Fruit fly (Drosophila melanogaster): Measurements from ENCODE around the gene SWIP.

The SWIP gene

DNA sequence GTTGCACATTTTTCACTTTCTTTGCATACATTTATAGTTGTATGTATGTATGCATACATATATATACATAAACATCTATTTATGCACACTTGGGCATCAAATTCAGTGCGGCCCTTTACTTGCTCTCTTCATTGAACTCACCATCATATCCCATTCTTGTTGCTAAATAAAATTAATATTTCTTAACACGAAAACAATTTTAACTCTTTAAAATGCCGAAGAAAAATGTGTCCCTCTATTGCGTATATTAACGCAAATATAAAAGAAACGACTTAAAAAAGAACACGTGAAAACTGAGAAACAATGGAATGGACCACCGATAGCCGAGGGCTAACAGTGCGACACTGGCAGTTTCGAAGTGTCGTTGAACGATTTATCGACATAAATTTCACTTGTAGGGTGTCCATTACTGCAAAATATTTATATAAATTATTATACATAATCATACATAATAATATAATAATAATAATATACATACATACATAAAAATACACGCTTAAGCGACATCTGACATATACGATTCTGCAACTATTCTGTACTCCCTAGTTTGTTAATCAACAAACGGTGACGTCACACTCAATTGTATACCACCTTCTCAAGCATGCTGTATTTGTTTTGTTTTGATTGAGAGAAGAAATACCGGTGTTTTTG, 45.3 kb downstream of the SWIP start, which contains the start of the genes U2af50 and PIG-Q (continued):
- TF ChIP-seq Myb (GFP tag; optimal IDR thresholded peaks at IDR 0.05) = peak; percentile 11
- TF ChIP-seq CG17912 (GFP tag; optimal IDR thresholded peaks at IDR 0.05) = peak; percentile 68
- no peak; the same call in 1 of the 2 replicates for TF ChIP-seq danr (GFP tag; IDR thresholded peaks at IDR 0.05)
- peak; percentile 16 for TF ChIP-seq vfl (GFP tag; optimal IDR thresholded peaks at IDR 0.05)
- peak; percentile 52 for TF ChIP-seq CG4854 (GFP tag; optimal IDR thresholded peaks at IDR 0.05)
- TF ChIP-seq amos (GFP tag; IDR thresholded peaks at IDR 0.05; ENCODE audit: partially characterized antibody) = peak; percentile 52; the same call in 1 of the 2 replicates
- TF ChIP-seq CG6272 (GFP tag; IDR thresholded peaks at IDR 0.05) = no peak
- peak; percentile 71 for TF ChIP-seq E2f2 (GFP tag; IDR thresholded peaks at IDR 0.05)
- TF ChIP-seq NK7.1 (GFP tag; optimal IDR thresholded peaks at IDR 0.05) = peak; percentile 46
- TF ChIP-seq zen2 (GFP tag; IDR thresholded peaks at IDR 0.05; ENCODE audit: partially characterized antibody) = no peak
- peak; percentile 32 for TF ChIP-seq CG33213 (GFP tag; optimal IDR thresholded peaks at IDR 0.05)
- no peak for TF ChIP-seq exex (tag; optimal IDR thresholded peaks at IDR 0.05)
- peak; percentile 81 for TF ChIP-seq CG3407 (GFP tag; optimal IDR thresholded peaks at IDR 0.05)
- TF ChIP-seq Dp (GFP tag; optimal IDR thresholded peaks at IDR 0.05) = peak; percentile 17
- peak; percentile 62 for TF ChIP-seq CG18011 (GFP tag; optimal IDR thresholded peaks at IDR 0.05)
- peak; percentile 92 for TF ChIP-seq CG18619 (GFP tag; optimal IDR thresholded peaks at IDR 0.05)
- TF ChIP-seq CG6654 (GFP tag; optimal IDR thresholded peaks at IDR 0.05) = peak; percentile 79
- TF ChIP-seq CG12659 (GFP tag; optimal IDR thresholded peaks at IDR 0.05) = peak; percentile 95
- peak; percentile 18 for TF ChIP-seq pros (GFP tag; optimal IDR thresholded peaks at IDR 0.05)
- TF ChIP-seq YL-1 (GFP tag; optimal IDR thresholded peaks at IDR 0.05) = peak; percentile 51
- peak; percentile 95 for TF ChIP-seq Sox102F (GFP tag; optimal IDR thresholded peaks at IDR 0.05)
- TF ChIP-seq CG3726 (GFP tag; IDR thresholded peaks at IDR 0.05) = peak; percentile 85; the same call in 1 of the 3 replicates
- TF ChIP-seq lov (optimal IDR thresholded peaks at IDR 0.05) = no peak
- no peak; the same call in 2 of the 3 replicates for TF ChIP-seq lov (GFP tag; IDR thresholded peaks at IDR 0.05)
- no peak for TF ChIP-seq kni (GFP tag; optimal IDR thresholded peaks at IDR 0.05)
- no peak for TF ChIP-seq Neu2 (GFP tag; optimal IDR thresholded peaks at IDR 0.05; ENCODE audit: borderline replicate concordance)
- TF ChIP-seq sd (tag; optimal IDR thresholded peaks at IDR 0.05) = peak; percentile 87
- peak in 1 of 2 experiments; percentile 63 for TF ChIP-seq insv (GFP tag; optimal IDR thresholded peaks at IDR 0.05)
- TF ChIP-seq CG4707 (GFP tag; optimal IDR thresholded peaks at IDR 0.05) = peak; percentile 71
- TF ChIP-seq Chrac-16 (GFP tag; optimal IDR thresholded peaks at IDR 0.05) = peak; percentile 89
- TF ChIP-seq E2f1 (GFP tag; IDR thresholded peaks at IDR 0.05) = peak; percentile 92; the same call in 1 of the 2 replicates
- TF ChIP-seq gcm2 (GFP tag; optimal IDR thresholded peaks at IDR 0.05) = peak; percentile 40
- peak; percentile 90 for TF ChIP-seq CG15601 (tag; optimal IDR thresholded peaks at IDR 0.05)
- peak; percentile 93 for TF ChIP-seq dmrt99B (tag; optimal IDR thresholded peaks at IDR 0.05)
- TF ChIP-seq Ptx1 (GFP tag; IDR thresholded peaks at IDR 0.05) = peak; percentile 95
- TF ChIP-seq dmrt11E (tag; optimal IDR thresholded peaks at IDR 0.05) = peak; percentile 95
- TF ChIP-seq CoRest (tag; optimal IDR thresholded peaks at IDR 0.05) = peak; percentile 96
- TF ChIP-seq sna (GFP tag; IDR thresholded peaks at IDR 0.05; ENCODE audit: partially characterized antibody) = no peak
- TF ChIP-seq cas (GFP tag; IDR thresholded peaks at IDR 0.05) = peak; percentile 74; the same call in 1 of the 2 replicates
- TF ChIP-seq D (optimal IDR thresholded peaks at IDR 0.05) = no peak
- TF ChIP-seq D (GFP tag; optimal IDR thresholded peaks at IDR 0.05) = peak; percentile 92
- TF ChIP-seq Hr39 (optimal IDR thresholded peaks at IDR 0.05) = no peak
- no peak for TF ChIP-seq hkb (optimal IDR thresholded peaks at IDR 0.05)
- peak; percentile 93 for TF ChIP-seq hkb (GFP tag; IDR thresholded peaks at IDR 0.05)
- no peak for TF ChIP-seq Tbp (GFP tag; optimal IDR thresholded peaks at IDR 0.05)
- TF ChIP-seq trh (GFP tag; optimal IDR thresholded peaks at IDR 0.05) = peak; percentile 76
- peak; percentile 90 for TF ChIP-seq CG7556 (GFP tag; optimal IDR thresholded peaks at IDR 0.05)
- TF ChIP-seq CG6813 (GFP tag; optimal IDR thresholded peaks at IDR 0.05) = no peak
- no peak; the same call in 1 of the 2 replicates for TF ChIP-seq ara (GFP tag; IDR thresholded peaks at IDR 0.05)
- no peak for TF ChIP-seq NC2α (GFP tag; optimal IDR thresholded peaks at IDR 0.05)
